Fruit fly (Drosophila melanogaster) Kc167 (cell line): Measurements from ENCODE around the gene BNIP3.

ENCODE experiments used
- Myc ChIP-seq: fragments of >200 bp; optimal IDR thresholded peaks from 2 replicates; lab custom pipeline; 2017; ENCODE audit warnings: missing external identifiers
- Sin3A ChIP-seq: fragments of >200 bp; optimal IDR thresholded peaks from 2 replicates; lab custom pipeline; 2018; ENCODE audit warnings: missing external identifiers
- h ChIP-seq: fragments of >200 bp; optimal IDR thresholded peaks from 3 replicates; lab custom pipeline; 2018; ENCODE audit warnings: missing external identifiers
- insv ChIP-seq: fragments of >200 bp; optimal IDR thresholded peaks from 3 replicates; lab custom pipeline; 2018; ENCODE audit warnings: missing external identifiers
- psq ChIP-seq: fragments of >200 bp; optimal IDR thresholded peaks from 2 replicates; lab custom pipeline; 2017; ENCODE audit warnings: missing external identifiers
- ttk ChIP-seq: sonication (Bioruptor generic); optimal IDR thresholded peaks from 2 replicates; lab custom pipeline; 2017; ENCODE audit warnings: missing external identifiers

The BNIP3 gene

dm6 chr3L:20526143-20526195 lies 6.8 kb upstream of the BNIP3 start, which contains the start of gene Pss:
Gene Pss, minus strand, starts transcription at chr3L:20526174.
- TF ChIP-seq Sin3A (lab: Kevin White, UChicago) (no peak), h (lab: Kevin White, UChicago) (no peak), insv (lab: Kevin White, UChicago) (no peak), ttk (lab: Kevin White, UChicago) (no peak), psq (lab: Kevin White, UChicago) (no peak)

- TF ChIP-seq psq (lab: Kevin White, UChicago), result no peak
- no peak for TF ChIP-seq ttk (lab: Kevin White, UChicago)
- no peak for TF ChIP-seq insv (lab: Kevin White, UChicago)
- no peak for TF ChIP-seq Sin3A (lab: Kevin White, UChicago)
- no peak for TF ChIP-seq Myc (lab: Kevin White, UChicago)
- TF ChIP-seq h (lab: Kevin White, UChicago), result no peak
These were observed 6.5 kb upstream of the BNIP3 start for dm6 chr3L:20525743-20526142.

dm6 chr3L:20524409-20525010 lies 5.3 kb upstream of the BNIP3 start:
- TF ChIP-seq Myc (lab: Kevin White, UChicago), result no peak
- TF ChIP-seq h (lab: Kevin White, UChicago), result no peak
- TF ChIP-seq ttk (lab: Kevin White, UChicago), result no peak
- TF ChIP-seq Sin3A (lab: Kevin White, UChicago), result no peak
- no peak for TF ChIP-seq psq (lab: Kevin White, UChicago)
- no peak for TF ChIP-seq insv (lab: Kevin White, UChicago)

dm6 chr3L:20520687-20521169 lies 1.5 kb upstream of the BNIP3 start, which contains the start of the genes mTerf3 and CG5104:
Gene mTerf3, minus strand, starts transcription at chr3L:20520772.
Gene CG5104, plus strand, starts transcription at chr3L:20521009.
- TF ChIP-seq ttk (lab: Kevin White, UChicago), result no peak
- TF ChIP-seq psq (lab: Kevin White, UChicago), result no peak
- no peak for TF ChIP-seq Sin3A (lab: Kevin White, UChicago)
- TF ChIP-seq h (lab: Kevin White, UChicago), result no peak
- no peak for TF ChIP-seq insv (lab: Kevin White, UChicago)
- TF ChIP-seq Myc (lab: Kevin White, UChicago), result no peak

- TF ChIP-seq ttk (lab: Kevin White, UChicago) (no peak), psq (lab: Kevin White, UChicago) (peak; percentile 63)
These were observed 1.0 kb downstream of the BNIP3 start for dm6 chr3L:20517897-20518804.

dm6 chr3L:20517179-20517834 lies 1.9 kb downstream of the BNIP3 start:
- TF ChIP-seq Myc (lab: Kevin White, UChicago), result no peak
- TF ChIP-seq insv (lab: Kevin White, UChicago), result no peak
- TF ChIP-seq ttk (lab: Kevin White, UChicago), result no peak
- TF ChIP-seq h (lab: Kevin White, UChicago), result no peak
- no peak for TF ChIP-seq Sin3A (lab: Kevin White, UChicago)

- TF ChIP-seq psq (lab: Kevin White, UChicago) (no peak), ttk (lab: Kevin White, UChicago) (no peak), Myc (lab: Kevin White, UChicago) (no peak), insv (lab: Kevin White, UChicago) (no peak), Sin3A (lab: Kevin White, UChicago) (no peak), h (lab: Kevin White, UChicago) (no peak)
These were observed 2.5 kb downstream of the BNIP3 start for dm6 chr3L:20516519-20517178.

- TF ChIP-seq Sin3A (lab: Kevin White, UChicago) (no peak), insv (lab: Kevin White, UChicago) (no peak), ttk (lab: Kevin White, UChicago) (no peak), psq (lab: Kevin White, UChicago) (no peak), h (lab: Kevin White, UChicago) (no peak), Myc (lab: Kevin White, UChicago) (no peak)
These were observed 5.1 kb downstream of the BNIP3 start for dm6 chr3L:20514101-20514500.

- TF ChIP-seq psq (lab: Kevin White, UChicago), result no peak
- TF ChIP-seq ttk (lab: Kevin White, UChicago), result no peak
- no peak for TF ChIP-seq Myc (lab: Kevin White, UChicago)
- no peak for TF ChIP-seq insv (lab: Kevin White, UChicago)
- no peak for TF ChIP-seq Sin3A (lab: Kevin White, UChicago)
- TF ChIP-seq h (lab: Kevin White, UChicago), result no peak
These were observed 7.6 kb downstream of the BNIP3 start for dm6 chr3L:20511499-20512108.

dm6 chr3L:20509121-20509934 lies 9.9 kb downstream of the BNIP3 start:
- TF ChIP-seq h (lab: Kevin White, UChicago), result no peak
- no peak for TF ChIP-seq ttk (lab: Kevin White, UChicago)
- TF ChIP-seq Myc (lab: Kevin White, UChicago), result no peak
- no peak for TF ChIP-seq Sin3A (lab: Kevin White, UChicago)
- TF ChIP-seq psq (lab: Kevin White, UChicago), result no peak
- TF ChIP-seq insv (lab: Kevin White, UChicago), result no peak
